Worm (Caenorhabditis elegans) whole organism, L2 larva: ENCODE measurements around the gene gad-3.

Source experiments
- ZK546.5 ChIP-seq: sonication (generic microtip); optimal IDR thresholded peaks from 2 replicates; lab custom pipeline; 2017; ENCODE audit warnings: missing biosample characterization, missing genetic modification characterization
- ama-1 ChIP-seq: fragments of 150-350 bp; optimal IDR thresholded peaks from 2 replicates; lab custom pipeline; 2018; ENCODE audit warnings: inconsistent platforms
- ceh-82 ChIP-seq: fragments of 150-350 bp; optimal IDR thresholded peaks from 2 replicates; lab custom pipeline; 2014; ENCODE audit warnings: missing biosample characterization, missing genetic modification characterization
- crh-2 ChIP-seq: sonication (generic microtip); optimal IDR thresholded peaks from 2 replicates; lab custom pipeline; 2017; ENCODE audit warnings: missing biosample characterization, missing genetic modification characterization
- fos-1 ChIP-seq: fragments of 150-350 bp; optimal IDR thresholded peaks from 2 replicates; lab custom pipeline; 2014; ENCODE audit warnings: missing biosample characterization, missing genetic modification characterization
- lsy-2 ChIP-seq, 2 experiments: fragments of 150-350 bp in 1 of 2; sonication (generic microtip) in 1 of 2; optimal IDR thresholded peaks; 2 replicates each; lab custom pipeline; 2014 to 2017; ENCODE audit warnings: missing biosample characterization in 2 of 2, missing genetic modification characterization in 2 of 2
- mdl-1 ChIP-seq, 2 experiments: fragments of 150-350 bp in 1 of 2; sonication (generic microtip) in 1 of 2; optimal IDR thresholded peaks; 2 replicates each; lab custom pipeline; 2017; ENCODE audit warnings: missing biosample characterization in 2 of 2, missing genetic modification characterization in 2 of 2
- nhr-237 ChIP-seq: fragments of 150-350 bp; optimal IDR thresholded peaks from 2 replicates; lab custom pipeline; 2014; ENCODE audit warnings: missing biosample characterization, missing genetic modification characterization
- nhr-77 ChIP-seq: fragments of 150-350 bp; optimal IDR thresholded peaks from 2 replicates; lab custom pipeline; 2014; ENCODE audit warnings: missing biosample characterization, missing genetic modification characterization
- snpc-4 ChIP-seq: fragments of 150-350 bp; optimal IDR thresholded peaks from 2 replicates; lab custom pipeline; 2014; ENCODE audit warnings: missing biosample characterization, missing genetic modification characterization
- unc-39 ChIP-seq: fragments of 150-350 bp; optimal IDR thresholded peaks from 2 replicates; lab custom pipeline; 2014; ENCODE audit warnings: missing biosample characterization, missing genetic modification characterization
- ztf-11 ChIP-seq: sonication (generic microtip); optimal IDR thresholded peaks from 2 replicates; lab custom pipeline; 2017; ENCODE audit warnings: missing biosample characterization, missing genetic modification characterization

- TF ChIP-seq ztf-11 (tag; lab: Kevin White, UChicago) = no peak
- TF ChIP-seq ZK546.5 = no peak
- no peak for TF ChIP-seq nhr-237 (tag; lab: Kevin White, UChicago)
- no peak for TF ChIP-seq ceh-82
- no peak for TF ChIP-seq fos-1 (tag; lab: Kevin White, UChicago)
- TF ChIP-seq snpc-4 (tag; lab: Kevin White, UChicago) = no peak
- no peak for TF ChIP-seq nhr-77 (tag; lab: Kevin White, UChicago)
- no peak for TF ChIP-seq mdl-1 (tag; optimal IDR thresholded peaks at IDR 0.05; lab: Kevin White, UChicago)
- no peak for TF ChIP-seq ama-1 (lab: Kevin White, UChicago)
- no peak for TF ChIP-seq lsy-2 (tag; optimal IDR thresholded peaks at IDR 0.05; lab: Kevin White, UChicago)
- TF ChIP-seq crh-2 (tag; lab: Kevin White, UChicago) = no peak
- no peak for TF ChIP-seq unc-39
These were observed 38.9 kb downstream of the gad-3 start, which contains the start of gene B0222.1 for ce11 chrV:9133950-9134349.
